Fruit fly (Drosophila melanogaster): Measurements from ENCODE around the gene Hel89B.

The Hel89B gene

DNA sequence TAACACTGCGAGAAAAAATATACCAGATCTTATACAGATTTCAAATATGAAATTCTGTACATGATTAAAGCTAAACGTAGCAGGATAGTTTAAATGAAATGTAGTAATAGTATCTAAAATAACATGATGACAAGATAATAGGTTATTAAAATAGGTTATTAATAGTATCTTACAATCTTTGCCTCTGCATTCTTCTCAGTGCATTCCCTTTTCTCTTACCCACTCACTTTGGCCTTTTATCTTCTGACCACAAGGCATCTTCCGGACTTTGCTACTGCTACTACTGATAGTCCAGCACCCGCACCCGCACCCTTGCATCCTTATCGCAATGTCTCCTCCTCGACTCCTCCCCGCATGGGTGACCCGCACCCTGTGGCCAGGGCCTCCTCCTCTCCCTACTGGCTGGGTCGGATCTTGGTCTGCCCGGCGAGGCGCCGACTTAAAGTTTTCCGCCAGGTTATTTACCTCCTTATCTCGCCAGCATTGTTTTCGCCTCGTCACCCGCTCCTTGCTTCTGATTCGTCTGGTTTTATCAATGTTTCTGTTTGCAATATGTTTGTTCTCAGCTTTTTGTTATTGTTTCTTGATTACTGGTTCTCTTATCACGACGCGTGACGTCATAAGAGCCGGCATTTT, 11.5 kb downstream of the Hel89B start (continued):
- TF ChIP-seq pnt (GFP tag; optimal IDR thresholded peaks at IDR 0.05) (no peak), shn (GFP tag; optimal IDR thresholded peaks at IDR 0.05) (no peak), ERR (GFP tag; optimal IDR thresholded peaks at IDR 0.05) (no peak), CG12236 (GFP tag; optimal IDR thresholded peaks at IDR 0.05) (no peak), Jarid2 (GFP tag; optimal IDR thresholded peaks at IDR 0.05) (no peak), bigmax (GFP tag; optimal IDR thresholded peaks at IDR 0.05) (no peak), ac (GFP tag; optimal IDR thresholded peaks at IDR 0.05) (no peak), unpg (GFP tag; optimal IDR thresholded peaks at IDR 0.05) (peak; percentile 66), ssp (GFP tag; IDR thresholded peaks at IDR 0.05) (no peak), HmgD (GFP tag; optimal IDR thresholded peaks at IDR 0.05) (no peak), CG14441 (GFP tag; IDR thresholded peaks at IDR 0.05) (no peak), CG3847 (GFP tag; IDR thresholded peaks at IDR 0.05) (no peak), CG14014 (GFP tag; IDR thresholded peaks at IDR 0.05) (no peak), cato (GFP tag; optimal IDR thresholded peaks at IDR 0.05; ENCODE audit: borderline replicate concordance) (no peak), Dbx (GFP tag; IDR thresholded peaks at IDR 0.05) (no peak), run (tag; optimal IDR thresholded peaks at IDR 0.05) (no peak), CG1233 (GFP tag; optimal IDR thresholded peaks at IDR 0.05) (no peak), onecut (GFP tag; IDR thresholded peaks at IDR 0.05) (no peak; the same call in 1 of the 2 replicates), Fer1 (GFP tag; optimal IDR thresholded peaks at IDR 0.05) (no peak), kah (GFP tag; optimal IDR thresholded peaks at IDR 0.05) (no peak), CG16779 (GFP tag; IDR thresholded peaks at IDR 0.05) (no peak), Mrtf (GFP tag; IDR thresholded peaks at IDR 0.05) (no peak), slou (GFP tag; optimal IDR thresholded peaks at IDR 0.05) (no peak), CG4854 (GFP tag; optimal IDR thresholded peaks at IDR 0.05) (no peak), CG17829 (tag; optimal IDR thresholded peaks at IDR 0.05) (peak; percentile 58), CG3995 (GFP tag; optimal IDR thresholded peaks at IDR 0.05) (no peak), unc-4 (GFP tag; IDR thresholded peaks at IDR 0.05; ENCODE audit: partially characterized antibody) (no peak), CG4730 (GFP tag; IDR thresholded peaks at IDR 0.05) (no peak), crol (GFP tag; IDR thresholded peaks at IDR 0.05) (peak; percentile 93), cad (GFP tag; optimal IDR thresholded peaks at IDR 0.05) (no peak), Dek (tag; optimal IDR thresholded peaks at IDR 0.05) (no peak), CG7372 (GFP tag; IDR thresholded peaks at IDR 0.05) (no peak), pzg (GFP tag; optimal IDR thresholded peaks at IDR 0.05) (no peak), CG10321 (GFP tag; IDR thresholded peaks at IDR 0.05) (no peak), CG6254 (GFP tag; optimal IDR thresholded peaks at IDR 0.05) (no peak), BEAF-32 (GFP tag; optimal IDR thresholded peaks at IDR 0.05) (no peak), CG11398 (GFP tag; optimal IDR thresholded peaks at IDR 0.05) (no peak), CG16813 (GFP tag; IDR thresholded peaks at IDR 0.05; ENCODE audit: partially characterized antibody) (no peak), slbo (GFP tag; IDR thresholded peaks at IDR 0.05) (0 out of 2 replicates have a peak, but pooled peaks have one; percentile 19), Side (GFP tag; optimal IDR thresholded peaks at IDR 0.05) (no peak), zen (tag; optimal IDR thresholded peaks at IDR 0.05) (peak; percentile 43), CHES-1-like (GFP tag; optimal IDR thresholded peaks at IDR 0.05) (peak; percentile 14), sr (GFP tag; IDR thresholded peaks at IDR 0.05) (no peak), chm (GFP tag; IDR thresholded peaks at IDR 0.05) (no peak), fd64A (GFP tag; optimal IDR thresholded peaks at IDR 0.05) (no peak), NC2β (GFP tag; optimal IDR thresholded peaks at IDR 0.05) (no peak), pum (GFP tag; optimal IDR thresholded peaks at IDR 0.05) (no peak), CG18011 (GFP tag; optimal IDR thresholded peaks at IDR 0.05) (no peak), MESR4 (GFP tag; optimal IDR thresholded peaks at IDR 0.05) (no peak), TFAM (GFP tag; optimal IDR thresholded peaks at IDR 0.05) (no peak), CG4617 (GFP tag; optimal IDR thresholded peaks at IDR 0.05; ENCODE audit: borderline replicate concordance) (no peak)
